Fruit fly (Drosophila melanogaster): ENCODE results near the gene CG18814.

Gene CG18814

dm6 chr3L:16408609-16409439 lies 39.2 kb downstream of the CG18814 start (continued):
- no peak for TF ChIP-seq Myb (GFP tag; optimal IDR thresholded peaks at IDR 0.05)
- TF ChIP-seq Hr3 (GFP tag; optimal IDR thresholded peaks at IDR 0.05), result peak; percentile 9
- TF ChIP-seq al (GFP tag; IDR thresholded peaks at IDR 0.05), result no peak
- TF ChIP-seq CG8281 (tag; optimal IDR thresholded peaks at IDR 0.05), result peak; percentile 29
- no peak for TF ChIP-seq CG7928 (GFP tag; optimal IDR thresholded peaks at IDR 0.05)
- TF ChIP-seq ERR (GFP tag; optimal IDR thresholded peaks at IDR 0.05), result no peak
- no peak for TF ChIP-seq HLH4C (GFP tag; IDR thresholded peaks at IDR 0.05; ENCODE audit: partially characterized antibody)
- peak; percentile 73 for TF ChIP-seq MTF-1 (GFP tag; optimal IDR thresholded peaks at IDR 0.05; ENCODE audit: borderline replicate concordance)
- no peak for TF ChIP-seq CG32532 (GFP tag; IDR thresholded peaks at IDR 0.05)
- peak; percentile 10 for TF ChIP-seq CoRest (tag; optimal IDR thresholded peaks at IDR 0.05)
- TF ChIP-seq CG10147 (GFP tag; optimal IDR thresholded peaks at IDR 0.05), result no peak
- TF ChIP-seq Mes4 (GFP tag; optimal IDR thresholded peaks at IDR 0.05), result peak; percentile 46
- TF ChIP-seq dysf (GFP tag; IDR thresholded peaks at IDR 0.05), result no peak
- peak; percentile 34 for TF ChIP-seq CG8924 (tag; optimal IDR thresholded peaks at IDR 0.05)
- 0 out of 2 replicates have a peak, but pooled peaks have one; percentile 19 for TF ChIP-seq peb (GFP tag; IDR thresholded peaks at IDR 0.05)
- no peak for TF ChIP-seq unpg (GFP tag; optimal IDR thresholded peaks at IDR 0.05)
- TF ChIP-seq CG8944 (GFP tag; optimal IDR thresholded peaks at IDR 0.05), result peak; percentile 61
- TF ChIP-seq dati (GFP tag; IDR thresholded peaks at IDR 0.05), result no peak
- peak; percentile 48 for TF ChIP-seq CG33213 (GFP tag; optimal IDR thresholded peaks at IDR 0.05)
- TF ChIP-seq Abd-B (GFP tag; optimal IDR thresholded peaks at IDR 0.05), result no peak
- peak; percentile 32 for TF ChIP-seq CG2116 (GFP tag; optimal IDR thresholded peaks at IDR 0.05)
- TF ChIP-seq gcm (GFP tag; optimal IDR thresholded peaks at IDR 0.05), result peak; percentile 59
- no peak for TF ChIP-seq seq (GFP tag; IDR thresholded peaks at IDR 0.05)
- 0 out of 2 replicates have a peak, but pooled peaks have one; percentile 10 for TF ChIP-seq rib (GFP tag; IDR thresholded peaks at IDR 0.05)
- TF ChIP-seq Med (GFP tag), result peak; percentile 86
- peak; percentile 18 for TF ChIP-seq Sox100B (GFP tag; optimal IDR thresholded peaks at IDR 0.05)
- TF ChIP-seq hth (optimal IDR thresholded peaks at IDR 0.05), result no peak
- TF ChIP-seq bbx (GFP tag; IDR thresholded peaks at IDR 0.05; ENCODE audit: partially characterized antibody), result no peak
- no peak for TF ChIP-seq CG12071 (GFP tag; optimal IDR thresholded peaks at IDR 0.05)
- TF ChIP-seq kni (GFP tag; optimal IDR thresholded peaks at IDR 0.05), result peak; percentile 94
- no peak for TF ChIP-seq jumu (GFP tag; optimal IDR thresholded peaks at IDR 0.05)
- no peak for TF ChIP-seq CG12299 (tag; optimal IDR thresholded peaks at IDR 0.05)
- TF ChIP-seq Oli (tag; optimal IDR thresholded peaks at IDR 0.05), result no peak
- TF ChIP-seq Xrp1 (GFP tag; IDR thresholded peaks at IDR 0.05), result peak; percentile 82
- TF ChIP-seq schlank (tag; optimal IDR thresholded peaks at IDR 0.05), result no peak
- TF ChIP-seq B-H1 (GFP tag; IDR thresholded peaks at IDR 0.05), result no peak; the same call in 2 of the 3 replicates
- TF ChIP-seq CG30403 (GFP tag; optimal IDR thresholded peaks at IDR 0.05), result no peak
- TF ChIP-seq lbe (GFP tag; optimal IDR thresholded peaks at IDR 0.05), result peak; percentile 45
- TF ChIP-seq h (optimal IDR thresholded peaks at IDR 0.05), result no peak
- peak in 1 of 2 experiments; percentile 25 for TF ChIP-seq dpn (GFP tag; optimal IDR thresholded peaks at IDR 0.05)
- peak; percentile 70; the same call in 1 of the 2 replicates for TF ChIP-seq CG10959 (GFP tag; IDR thresholded peaks at IDR 0.05)
- peak; percentile 17 for TF ChIP-seq tup (GFP tag; optimal IDR thresholded peaks at IDR 0.05)
- TF ChIP-seq cato (GFP tag; optimal IDR thresholded peaks at IDR 0.05; ENCODE audit: borderline replicate concordance), result peak; percentile 10
- TF ChIP-seq ems (GFP tag; optimal IDR thresholded peaks at IDR 0.05), result no peak
- no peak for TF ChIP-seq CG2712 (tag; optimal IDR thresholded peaks at IDR 0.05)
- TF ChIP-seq shn (GFP tag; optimal IDR thresholded peaks at IDR 0.05), result peak; percentile 14
- TF ChIP-seq fd102C (GFP tag; optimal IDR thresholded peaks at IDR 0.05), result peak; percentile 95
- no peak for TF ChIP-seq fu2 (GFP tag; optimal IDR thresholded peaks at IDR 0.05)
- TF ChIP-seq Usf (GFP tag; optimal IDR thresholded peaks at IDR 0.05), result no peak
- TF ChIP-seq wek (GFP tag; optimal IDR thresholded peaks at IDR 0.05), result peak; percentile 56

Data from whole organism, embryonic.